Worm (Caenorhabditis elegans): Measurements from ENCODE around the gene sri-54.

- TF ChIP-seq R02D3.7 (tag; optimal IDR thresholded peaks at IDR 0.05) = no peak
- no peak for TF ChIP-seq elt-3 (tag; optimal IDR thresholded peaks at IDR 0.05)
- TF ChIP-seq zag-1 (tag; optimal IDR thresholded peaks at IDR 0.05) = no peak
- TF ChIP-seq peb-1 (tag; optimal IDR thresholded peaks at IDR 0.05) = no peak
- no peak for TF ChIP-seq ZK546.5 (tag; optimal IDR thresholded peaks at IDR 0.05)
- no peak for TF ChIP-seq nhr-237 (tag; optimal IDR thresholded peaks at IDR 0.05)
- no peak for TF ChIP-seq elt-1 (tag; optimal IDR thresholded peaks at IDR 0.05)
- no peak for TF ChIP-seq blmp-1 (tag; optimal IDR thresholded peaks at IDR 0.05; ENCODE audit: insufficient read depth)
- TF ChIP-seq lsy-2 (tag; optimal IDR thresholded peaks at IDR 0.05) = no peak
- TF ChIP-seq nhr-11 (tag; optimal IDR thresholded peaks at IDR 0.05) = no peak
These were observed 46.4 kb downstream of the sri-54 start, which contains the start of gene srg-21 for ce11 chrII:3091268-3091667.

Data from whole organism, L2 larva.